Fruit fly (Drosophila melanogaster): ENCODE results near the gene Ugt301D1.
A peak's percentile ranks its signal among the peaks of the same experiment; 100 is the strongest.

The Ugt301D1 gene

DNA sequence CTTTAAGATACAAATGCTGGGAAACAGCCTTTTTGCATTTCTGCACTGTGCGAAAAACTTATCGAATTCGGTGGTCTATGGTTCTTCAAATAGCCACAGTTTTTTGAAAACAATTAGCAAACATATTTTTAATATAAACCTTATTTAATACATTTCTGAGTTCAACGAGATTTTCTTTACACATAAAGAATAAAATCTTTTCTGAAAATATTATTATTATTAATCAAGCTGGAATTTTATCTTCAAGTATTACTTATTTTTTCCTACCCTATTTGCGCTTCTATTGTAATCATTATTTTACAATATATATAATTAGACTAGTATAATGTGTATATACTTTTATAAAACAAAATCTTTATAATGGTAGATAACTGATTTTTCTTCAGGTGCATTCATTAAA lies 27.2 kb upstream of the Ugt301D1 start (continued):
- peak; percentile 70 for TF ChIP-seq spab (GFP tag; optimal IDR thresholded peaks at IDR 0.05)
- no peak for TF ChIP-seq vri (GFP tag; optimal IDR thresholded peaks at IDR 0.05)
- no peak for TF ChIP-seq CG1621 (tag; optimal IDR thresholded peaks at IDR 0.05)
- TF ChIP-seq esn (GFP tag; optimal IDR thresholded peaks at IDR 0.05): peak; percentile 57
- TF ChIP-seq Smox (GFP tag; optimal IDR thresholded peaks at IDR 0.05): peak; percentile 15
- TF ChIP-seq Hr38 (GFP tag; optimal IDR thresholded peaks at IDR 0.05): no peak
- TF ChIP-seq Ets96B (tag; optimal IDR thresholded peaks at IDR 0.05): peak; percentile 72
- peak; percentile 75 for TF ChIP-seq CG8119 (GFP tag; IDR thresholded peaks at IDR 0.05)
- peak; percentile 57 for TF ChIP-seq CG6792 (GFP tag; optimal IDR thresholded peaks at IDR 0.05)
- TF ChIP-seq cyc (GFP tag; optimal IDR thresholded peaks at IDR 0.05): peak; percentile 6
- TF ChIP-seq CG11902 (GFP tag; optimal IDR thresholded peaks at IDR 0.05): no peak
- peak in 1 of 2 experiments; percentile 71 for TF ChIP-seq salr (GFP tag; optimal IDR thresholded peaks at IDR 0.05)
- TF ChIP-seq svp (GFP tag): peak; percentile 76
- TF ChIP-seq CG15336 (GFP tag; IDR thresholded peaks at IDR 0.05): peak; percentile 71
- peak; percentile 54 for TF ChIP-seq Met (GFP tag; optimal IDR thresholded peaks at IDR 0.05)
- TF ChIP-seq Eip93F (GFP tag; optimal IDR thresholded peaks at IDR 0.05): no peak
- peak; percentile 88 for TF ChIP-seq Eip78C (GFP tag)
- no peak for TF ChIP-seq CG11762 (GFP tag; optimal IDR thresholded peaks at IDR 0.05; ENCODE audit: insufficient read depth)
- TF ChIP-seq Eip75B (GFP tag; optimal IDR thresholded peaks at IDR 0.05): peak; percentile 25
- peak; percentile 33 for TF ChIP-seq Sox14 (GFP tag; optimal IDR thresholded peaks at IDR 0.05)
- peak; percentile 90 for TF ChIP-seq CG32006 (GFP tag; optimal IDR thresholded peaks at IDR 0.05)
- TF ChIP-seq fd59A (GFP tag; optimal IDR thresholded peaks at IDR 0.05): peak; percentile 44
- no peak for TF ChIP-seq CG6854 (GFP tag; optimal IDR thresholded peaks at IDR 0.05)
- TF ChIP-seq Sox102F (GFP tag; optimal IDR thresholded peaks at IDR 0.05): peak; percentile 33
- TF ChIP-seq Hr39 (GFP tag; optimal IDR thresholded peaks at IDR 0.05): no peak
- peak; percentile 57 for TF ChIP-seq Hr4 (GFP tag; optimal IDR thresholded peaks at IDR 0.05)
- peak; percentile 79 for TF ChIP-seq CG8632 (GFP tag; optimal IDR thresholded peaks at IDR 0.05)
- no peak for TF ChIP-seq Lpt (GFP tag; optimal IDR thresholded peaks at IDR 0.05)
- TF ChIP-seq Ets21C (GFP tag; optimal IDR thresholded peaks at IDR 0.05): no peak
- peak; percentile 52 for TF ChIP-seq CG3919 (GFP tag; optimal IDR thresholded peaks at IDR 0.05)
- peak; percentile 70 for TF ChIP-seq CG4318 (GFP tag; optimal IDR thresholded peaks at IDR 0.05)
- TF ChIP-seq CG11294 (GFP tag; IDR thresholded peaks at IDR 0.05): no peak

DNA sequence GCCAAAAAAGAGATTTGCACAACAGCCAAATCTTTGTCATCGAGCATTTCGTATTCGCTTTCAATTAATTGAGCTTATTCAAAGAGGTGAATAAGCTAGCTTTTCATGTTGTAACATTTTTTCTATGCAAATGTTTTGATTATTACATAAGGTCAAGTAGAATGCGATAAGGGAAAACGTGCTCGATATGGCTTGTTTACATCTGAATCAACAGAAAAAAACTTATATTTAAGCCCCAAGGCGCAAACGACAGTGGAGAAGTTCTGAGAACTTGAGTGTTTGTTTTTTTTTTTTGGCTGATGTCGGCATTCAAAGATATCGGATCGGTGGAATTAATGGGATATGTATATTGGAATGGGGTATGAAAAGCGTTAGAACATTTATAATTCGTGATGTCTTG lies 26.4 kb upstream of the Ugt301D1 start:
- no peak for TF ChIP-seq CG3032 (tag; optimal IDR thresholded peaks at IDR 0.05)
- TF ChIP-seq fkh (GFP tag; optimal IDR thresholded peaks at IDR 0.05): peak; percentile 58

- no peak for TF ChIP-seq CG32006 (GFP tag; optimal IDR thresholded peaks at IDR 0.05)
- peak; percentile 60 for TF ChIP-seq Eip78C (GFP tag)
- TF ChIP-seq Sox15 (GFP tag; optimal IDR thresholded peaks at IDR 0.05): no peak
- TF ChIP-seq Smox (GFP tag; optimal IDR thresholded peaks at IDR 0.05): no peak
- no peak for TF ChIP-seq CG4318 (GFP tag; optimal IDR thresholded peaks at IDR 0.05)
- TF ChIP-seq CG7368 (GFP tag; optimal IDR thresholded peaks at IDR 0.05): no peak
Measured at dm6 chr2L:18484040-18484381, 25.3 kb upstream of the Ugt301D1 start.

- TF ChIP-seq CG32006 (GFP tag; optimal IDR thresholded peaks at IDR 0.05) (no peak), Eip75B (GFP tag; optimal IDR thresholded peaks at IDR 0.05) (peak; percentile 8), Lpt (GFP tag; optimal IDR thresholded peaks at IDR 0.05) (no peak), achi (GFP tag; optimal IDR thresholded peaks at IDR 0.05) (no peak), dsx (GFP tag; optimal IDR thresholded peaks at IDR 0.05; ENCODE audit: poor library complexity, severe bottlenecking) (peak; percentile 53), ss (GFP tag; optimal IDR thresholded peaks at IDR 0.05) (peak; percentile 6 to 43), pdm3 (GFP tag; optimal IDR thresholded peaks at IDR 0.05) (no peak), Sox102F (GFP tag; optimal IDR thresholded peaks at IDR 0.05) (peak; percentile 30), CG15336 (GFP tag; IDR thresholded peaks at IDR 0.05) (no peak), fkh (GFP tag; optimal IDR thresholded peaks at IDR 0.05) (peak; percentile 15), net (GFP tag; optimal IDR thresholded peaks at IDR 0.05) (no peak), CG11902 (GFP tag; optimal IDR thresholded peaks at IDR 0.05) (no peak), CG6163 (GFP tag; IDR thresholded peaks at IDR 0.05) (no peak), CG4318 (GFP tag; optimal IDR thresholded peaks at IDR 0.05) (no peak), fd85E (GFP tag; optimal IDR thresholded peaks at IDR 0.05) (no peak), spab (GFP tag; optimal IDR thresholded peaks at IDR 0.05) (no peak), salr (GFP tag; optimal IDR thresholded peaks at IDR 0.05) (peak in 1 of 2 experiments; percentile 40), CG6808 (GFP tag; optimal IDR thresholded peaks at IDR 0.05) (peak; percentile 100), svp (GFP tag) (no peak), cyc (GFP tag; optimal IDR thresholded peaks at IDR 0.05) (no peak), Hr38 (GFP tag; optimal IDR thresholded peaks at IDR 0.05) (no peak), Smox (GFP tag; optimal IDR thresholded peaks at IDR 0.05) (peak; percentile 51), CG3919 (GFP tag; optimal IDR thresholded peaks at IDR 0.05) (peak; percentile 34), Sox15 (GFP tag; optimal IDR thresholded peaks at IDR 0.05) (no peak), CG1621 (tag; optimal IDR thresholded peaks at IDR 0.05) (no peak)
Measured at dm6 chr2L:18484382-18485050, 24.8 kb upstream of the Ugt301D1 start, which contains the start of gene CG10283. CG10283 (minus strand) TSS chr2L:18484513.
